Fruit fly (Drosophila melanogaster) whole organism, embryonic: ENCODE measurements around the gene Idi.

Source experiments
- Abd-B ChIP-seq: fragments of 200-800 bp; sonication (Bioruptor generic); optimal IDR thresholded peaks from 2 replicates; lab custom pipeline; 2018; ENCODE audit warnings: missing biosample characterization, mild to moderate bottlenecking, missing genetic modification characterization, moderate library complexity
- Aef1 ChIP-seq: fragments of 200-800 bp; sonication (Bioruptor generic); IDR thresholded peaks from 3 replicates; pipeline ENCODE4 v1.3.6; 2022; ENCODE audit warnings: missing biosample characterization, missing genetic modification characterization
- Bgb ChIP-seq: fragments of 200-800 bp; sonication (Bioruptor generic); IDR thresholded peaks from 2 replicates; pipeline ENCODE4 v1.3.6; 2022; ENCODE audit warnings: missing biosample characterization, missing genetic modification characterization; ENCODE audit not compliant: partially characterized antibody
- CG10431 ChIP-seq: fragments of 200-800 bp; sonication (Bioruptor generic); optimal IDR thresholded peaks from 3 replicates; lab custom pipeline; 2018; ENCODE audit warnings: missing biosample characterization, mild to moderate bottlenecking, missing genetic modification characterization
- CG10979 ChIP-seq: fragments of 200-800 bp; sonication (Bioruptor generic); optimal IDR thresholded peaks from 2 replicates; lab custom pipeline; 2018; ENCODE audit warnings: missing biosample characterization, mild to moderate bottlenecking, missing genetic modification characterization, moderate library complexity
- CG11085 ChIP-seq: fragments of 200-800 bp; sonication (Bioruptor generic); IDR thresholded peaks from 2 replicates; pipeline ENCODE4 v1.3.6; 2022; ENCODE audit warnings: missing biosample characterization, missing genetic modification characterization
- CG11504 ChIP-seq: fragments of 200-800 bp; sonication (Bioruptor generic); optimal IDR thresholded peaks from 3 replicates; lab custom pipeline; 2019; ENCODE audit warnings: missing biosample characterization, mild to moderate bottlenecking, missing genetic modification characterization, moderate library complexity
- CG1233 ChIP-seq: fragments of 200-800 bp; sonication (Bioruptor generic); optimal IDR thresholded peaks from 4 replicates; lab custom pipeline; 2018; ENCODE audit warnings: missing biosample characterization, mild to moderate bottlenecking, missing genetic modification characterization
- CG13894 ChIP-seq: fragments of 200-800 bp; sonication (Bioruptor generic); optimal IDR thresholded peaks from 3 replicates; lab custom pipeline; 2018; ENCODE audit warnings: missing biosample characterization, mild to moderate bottlenecking, missing genetic modification characterization, moderate library complexity
- CG1647 ChIP-seq: fragments of 200-800 bp; sonication (Bioruptor generic); optimal IDR thresholded peaks from 3 replicates; lab custom pipeline; 2016; ENCODE audit warnings: missing biosample characterization, missing genetic modification characterization
- CG1792 ChIP-seq: fragments of 200-800 bp; sonication (Bioruptor generic); optimal IDR thresholded peaks from 2 replicates; lab custom pipeline; 2016; ENCODE audit warnings: missing biosample characterization, missing genetic modification characterization
- CG1832 ChIP-seq: fragments of 200-800 bp; sonication (Bioruptor generic); optimal IDR thresholded peaks from 2 replicates; lab custom pipeline; 2017; ENCODE audit warnings: missing biosample characterization, mild to moderate bottlenecking, missing genetic modification characterization, inconsistent platforms
- CG18619 ChIP-seq: fragments of 200-800 bp; sonication (Bioruptor generic); optimal IDR thresholded peaks from 3 replicates; lab custom pipeline; 2017; ENCODE audit warnings: missing biosample characterization, mild to moderate bottlenecking, missing genetic modification characterization
- CG30403 ChIP-seq: fragments of 200-800 bp; sonication (Bioruptor generic); optimal IDR thresholded peaks from 3 replicates; lab custom pipeline; 2016; ENCODE audit warnings: missing biosample characterization, missing genetic modification characterization
- CG3065 ChIP-seq: fragments of 200-800 bp; sonication (Bioruptor generic); optimal IDR thresholded peaks from 2 replicates; lab custom pipeline; 2016; ENCODE audit warnings: missing biosample characterization, missing genetic modification characterization
- CG3163 ChIP-seq: fragments of 200-800 bp; sonication (Bioruptor generic); optimal IDR thresholded peaks from 3 replicates; lab custom pipeline; 2016; ENCODE audit warnings: missing biosample characterization, missing genetic modification characterization
- CG6254 ChIP-seq: fragments of 200-800 bp; sonication (Bioruptor generic); optimal IDR thresholded peaks from 3 replicates; lab custom pipeline; 2017; ENCODE audit warnings: mild to moderate bottlenecking, missing biosample characterization, missing genetic modification reagents, missing genetic modification characterization
- CG6791 ChIP-seq: fragments of 200-800 bp; sonication (Bioruptor generic); IDR thresholded peaks from 3 replicates; pipeline ENCODE4 v1.3.6; 2022; ENCODE audit warnings: missing biosample characterization, missing genetic modification characterization; ENCODE audit not compliant: partially characterized antibody
- CG6854 ChIP-seq: fragments of 200-800 bp; sonication (Bioruptor generic); optimal IDR thresholded peaks from 3 replicates; lab custom pipeline; 2017; ENCODE audit warnings: missing biosample characterization, mild to moderate bottlenecking, missing genetic modification characterization
- CG7271 ChIP-seq: fragments of 200-800 bp; sonication (Bioruptor generic); optimal IDR thresholded peaks from 2 replicates; lab custom pipeline; 2018; ENCODE audit warnings: missing biosample characterization, mild to moderate bottlenecking, missing genetic modification characterization, moderate library complexity
- CG7556 ChIP-seq: fragments of 200-800 bp; sonication (Bioruptor generic); optimal IDR thresholded peaks from 2 replicates; lab custom pipeline; 2017; ENCODE audit warnings: missing biosample characterization, mild to moderate bottlenecking, missing genetic modification characterization
- CG7987 ChIP-seq: fragments of 200-800 bp; sonication (Bioruptor generic); optimal IDR thresholded peaks from 2 replicates; lab custom pipeline; 2018; ENCODE audit warnings: missing biosample characterization, mild to moderate bottlenecking, missing genetic modification characterization, moderate library complexity
- CG9437 ChIP-seq: fragments of 200-800 bp; sonication (Bioruptor generic); optimal IDR thresholded peaks from 2 replicates; lab custom pipeline; 2018; ENCODE audit warnings: missing biosample characterization, mild to moderate bottlenecking, missing genetic modification characterization
- CG9727 ChIP-seq: fragments of 200-800 bp; sonication (Bioruptor generic); optimal IDR thresholded peaks from 3 replicates; lab custom pipeline; 2017; ENCODE audit warnings: missing biosample characterization, mild to moderate bottlenecking, missing genetic modification characterization
- CG9797 ChIP-seq: fragments of 200-800 bp; sonication (Bioruptor generic); optimal IDR thresholded peaks from 3 replicates; lab custom pipeline; 2018; ENCODE audit warnings: missing biosample characterization, mild to moderate bottlenecking, missing genetic modification characterization
- Camta ChIP-seq: fragments of 200-800 bp; sonication (Bioruptor generic); optimal IDR thresholded peaks from 2 replicates; lab custom pipeline; 2016; ENCODE audit warnings: missing biosample characterization, missing genetic modification characterization
- Drgx ChIP-seq: fragments of 200-800 bp; sonication (Bioruptor generic); IDR thresholded peaks from 2 replicates; pipeline ENCODE4 v1.3.6; 2022; ENCODE audit warnings: missing biosample characterization, missing genetic modification characterization
- HLH3B ChIP-seq: fragments of 200-800 bp; sonication (Bioruptor generic); IDR thresholded peaks from 2 replicates; pipeline ENCODE4 v1.3.6; 2022; ENCODE audit warnings: missing biosample characterization, missing genetic modification characterization
- MBD-R2 ChIP-seq: fragments of 200-800 bp; sonication (Bioruptor generic); IDR thresholded peaks from 2 replicates; pipeline ENCODE4 v1.3.6; 2022; ENCODE audit warnings: missing biosample characterization, missing genetic modification characterization
- NK7.1 ChIP-seq: fragments of 200-800 bp; sonication (Bioruptor generic); optimal IDR thresholded peaks from 3 replicates; lab custom pipeline; 2016; ENCODE audit warnings: missing biosample characterization, missing genetic modification characterization
- Rx ChIP-seq: fragments of 200-800 bp; sonication (Bioruptor generic); IDR thresholded peaks from 2 replicates; pipeline ENCODE4 v1.3.6; 2022; ENCODE audit warnings: missing biosample characterization, missing genetic modification characterization
- ara ChIP-seq: fragments of 200-800 bp; sonication (Bioruptor generic); IDR thresholded peaks from 2 replicates; pipeline ENCODE4 v1.3.6; 2022; ENCODE audit warnings: missing biosample characterization, missing genetic modification characterization
- dimm ChIP-seq: fragments of 200-800 bp; sonication (Bioruptor generic); IDR thresholded peaks from 2 replicates; pipeline ENCODE4 v1.3.6; 2022; ENCODE audit warnings: missing biosample characterization, missing genetic modification characterization
- en ChIP-seq: fragments of 200-800 bp; sonication (Bioruptor generic); optimal IDR thresholded peaks from 2 replicates; lab custom pipeline; 2016; ENCODE audit warnings: missing biosample characterization, missing genetic modification characterization
- exex ChIP-seq: fragments of 200-800 bp; sonication (Bioruptor generic); optimal IDR thresholded peaks from 4 replicates; lab custom pipeline; 2018; ENCODE audit warnings: missing biosample characterization, mild to moderate bottlenecking, missing genetic modification characterization, moderate library complexity
- gfzf ChIP-seq: fragments of 200-800 bp; sonication (Bioruptor generic); optimal IDR thresholded peaks from 2 replicates; lab custom pipeline; 2016; ENCODE audit warnings: missing biosample characterization, mild to moderate bottlenecking, missing genetic modification characterization, moderate library complexity
- grn ChIP-seq: fragments of 200-800 bp; sonication (Bioruptor generic); optimal IDR thresholded peaks from 3 replicates; lab custom pipeline; 2017; ENCODE audit warnings: missing biosample characterization, missing genetic modification characterization
- jigr1 ChIP-seq: fragments of 200-800 bp; sonication (Bioruptor generic); IDR thresholded peaks from 3 replicates; pipeline ENCODE4 v1.3.6; 2022; ENCODE audit warnings: missing biosample characterization, missing genetic modification characterization
- kah ChIP-seq: fragments of 200-800 bp; sonication (Bioruptor generic); optimal IDR thresholded peaks from 2 replicates; lab custom pipeline; 2018; ENCODE audit warnings: missing biosample characterization, mild to moderate bottlenecking, missing genetic modification characterization
- klu ChIP-seq: fragments of 200-800 bp; sonication (Bioruptor generic); IDR thresholded peaks from 2 replicates; pipeline ENCODE4 v1.3.6; 2022; ENCODE audit warnings: missing biosample characterization, missing genetic modification characterization
- lab ChIP-seq: fragments of 200-800 bp; sonication (Bioruptor generic); optimal IDR thresholded peaks from 3 replicates; lab custom pipeline; 2017; ENCODE audit warnings: missing biosample characterization, missing genetic modification characterization, mild to moderate bottlenecking, moderate library complexity, missing genetic modification reagents
- peb ChIP-seq: fragments of 200-800 bp; sonication (Bioruptor generic); IDR thresholded peaks from 2 replicates; pipeline ENCODE4 v1.3.6; 2022; ENCODE audit warnings: missing biosample characterization, missing genetic modification characterization
- prd ChIP-seq, 3 experiments: fragments of >200 bp in 2 of 3; fragments of 200-800 bp in 1 of 3; sonication (Bioruptor generic) in 1 of 3; optimal IDR thresholded peaks in 2 of 3; IDR thresholded peaks in 1 of 3; 2 replicates in 2 of 3; 3 replicates in 1 of 3; pipeline versions ENCODE4 v1.3.6 to Lab custom; 2017 to 2022; ENCODE audit warnings: missing biosample characterization in 1 of 3, missing genetic modification characterization in 1 of 3
- pros ChIP-seq: fragments of 200-800 bp; sonication (Bioruptor generic); optimal IDR thresholded peaks from 3 replicates; lab custom pipeline; 2019; ENCODE audit warnings: missing biosample characterization, mild to moderate bottlenecking, missing genetic modification characterization, moderate library complexity
- row ChIP-seq: fragments of 200-800 bp; sonication (Bioruptor generic); IDR thresholded peaks from 3 replicates; pipeline ENCODE4 v1.3.6; 2022; ENCODE audit warnings: missing biosample characterization, missing genetic modification characterization
- tup ChIP-seq: fragments of 200-800 bp; sonication (Bioruptor generic); optimal IDR thresholded peaks from 2 replicates; lab custom pipeline; 2016; ENCODE audit warnings: missing biosample characterization, mild to moderate bottlenecking, missing genetic modification characterization, moderate library complexity
- unc-4 ChIP-seq: fragments of 200-800 bp; sonication (Bioruptor generic); IDR thresholded peaks from 2 replicates; pipeline ENCODE4 v1.3.6; 2022; ENCODE audit warnings: missing biosample characterization, missing genetic modification characterization; ENCODE audit not compliant: partially characterized antibody
- wek ChIP-seq: fragments of 200-800 bp; sonication (Bioruptor generic); optimal IDR thresholded peaks from 3 replicates; lab custom pipeline; 2018; ENCODE audit warnings: missing biosample characterization, mild to moderate bottlenecking, missing genetic modification characterization, moderate library complexity
- wor ChIP-seq: fragments of 200-800 bp; sonication (Bioruptor generic); IDR thresholded peaks from 2 replicates; pipeline ENCODE4 v1.3.6; 2022; ENCODE audit warnings: missing biosample characterization, missing genetic modification characterization
- zf30C ChIP-seq: fragments of 200-800 bp; sonication (Bioruptor generic); optimal IDR thresholded peaks from 3 replicates; lab custom pipeline; 2018; ENCODE audit warnings: missing biosample characterization, mild to moderate bottlenecking, missing genetic modification characterization
- zfh1 ChIP-seq: fragments of 200-800 bp; sonication (Bioruptor generic); IDR thresholded peaks from 3 replicates; pipeline ENCODE4 v1.3.6; 2022; ENCODE audit warnings: missing biosample characterization, missing genetic modification characterization

Gene Idi

dm6 chr3R:21295004-21295403, 25.1 kb downstream of the Idi start (continued):
- TF ChIP-seq exex (tag; lab: Kevin White, UChicago), result no peak
- no peak for TF ChIP-seq HLH3B
- no peak for TF ChIP-seq wor (GFP tag; lab: Robert Waterston, UW)
- no peak for TF ChIP-seq grn (GFP tag; lab: Kevin White, UChicago)
- no peak for TF ChIP-seq unc-4 (GFP tag; lab: Robert Waterston, UW)
- TF ChIP-seq pros (GFP tag; lab: Kevin White, UChicago), result peak; percentile 51
- TF ChIP-seq CG6254, result no peak
- TF ChIP-seq tup (GFP tag; lab: Kevin White, UChicago), result no peak
- TF ChIP-seq CG10431, result no peak
- no peak for TF ChIP-seq Abd-B (GFP tag; lab: Kevin White, UChicago)
- no peak for TF ChIP-seq CG1832
- TF ChIP-seq CG18619, result no peak
- TF ChIP-seq Aef1 (GFP tag; lab: Robert Waterston, UW), result no peak
- no peak for TF ChIP-seq dimm (GFP tag; lab: Robert Waterston, UW)
- TF ChIP-seq CG9437 (GFP tag; lab: Kevin White, UChicago), result no peak
- no peak for TF ChIP-seq wek (GFP tag; lab: Kevin White, UChicago)
- no peak for TF ChIP-seq jigr1 (GFP tag; lab: Robert Waterston, UW)
- no peak for TF ChIP-seq CG11085 (GFP tag; lab: Robert Waterston, UW)
- no peak for TF ChIP-seq Bgb (GFP tag; lab: Robert Waterston, UW)
- TF ChIP-seq CG7556 (GFP tag; lab: Kevin White, UChicago), result no peak
- TF ChIP-seq zfh1 (GFP tag; lab: Robert Waterston, UW), result no peak
- TF ChIP-seq Rx (GFP tag; lab: Robert Waterston, UW), result no peak
- TF ChIP-seq NK7.1 (GFP tag; lab: Kevin White, UChicago), result no peak
- no peak for TF ChIP-seq CG7271 (tag; lab: Kevin White, UChicago)
- no peak for TF ChIP-seq CG9727 (GFP tag; lab: Kevin White, UChicago)
- no peak for TF ChIP-seq gfzf
- peak; percentile 9 for TF ChIP-seq lab (GFP tag; lab: Kevin White, UChicago)
- TF ChIP-seq CG13894, result peak; percentile 20
- TF ChIP-seq CG3065 (GFP tag; lab: Kevin White, UChicago), result no peak
- 0 out of 2 replicates have a peak, but pooled peaks have one; percentile 26 for TF ChIP-seq ara (GFP tag; lab: Robert Waterston, UW)
- no peak for TF ChIP-seq CG9797
- TF ChIP-seq zf30C (GFP tag; lab: Kevin White, UChicago), result peak; percentile 93
- TF ChIP-seq MBD-R2 (GFP tag; lab: Robert Waterston, UW), result no peak; the same call in 1 of the 2 replicates
- no peak for TF ChIP-seq prd (optimal IDR thresholded peaks at IDR 0.05; lab: Kevin White, UChicago)
- TF ChIP-seq prd (GFP tag; IDR thresholded peaks at IDR 0.05; lab: Robert Waterston, UW), result no peak
- TF ChIP-seq CG6854, result peak; percentile 22
- peak; percentile 0 for TF ChIP-seq CG30403 (GFP tag; lab: Kevin White, UChicago)
- TF ChIP-seq row (GFP tag; lab: Robert Waterston, UW), result peak; percentile 29; the same call in 1 of the 3 replicates
- TF ChIP-seq CG1792, result no peak
- no peak for TF ChIP-seq CG1647 (GFP tag; lab: Kevin White, UChicago)
- no peak for TF ChIP-seq CG7987
- no peak for TF ChIP-seq CG11504 (tag; lab: Kevin White, UChicago)
- no peak for TF ChIP-seq CG10979 (tag; lab: Kevin White, UChicago)
- TF ChIP-seq CG6791 (GFP tag; lab: Robert Waterston, UW), result peak; percentile 36; the same call in 1 of the 3 replicates
- TF ChIP-seq peb (GFP tag; lab: Robert Waterston, UW), result no peak
- TF ChIP-seq CG3163, result no peak
- no peak for TF ChIP-seq klu (GFP tag; lab: Robert Waterston, UW)
- no peak for TF ChIP-seq kah (GFP tag; lab: Kevin White, UChicago)
- no peak for TF ChIP-seq CG1233
- no peak for TF ChIP-seq en
- no peak for TF ChIP-seq Drgx (GFP tag; lab: Robert Waterston, UW)
- no peak for TF ChIP-seq Camta
